Fruit fly (Drosophila melanogaster): ENCODE results near the gene HP6.

The HP6 gene

DNA sequence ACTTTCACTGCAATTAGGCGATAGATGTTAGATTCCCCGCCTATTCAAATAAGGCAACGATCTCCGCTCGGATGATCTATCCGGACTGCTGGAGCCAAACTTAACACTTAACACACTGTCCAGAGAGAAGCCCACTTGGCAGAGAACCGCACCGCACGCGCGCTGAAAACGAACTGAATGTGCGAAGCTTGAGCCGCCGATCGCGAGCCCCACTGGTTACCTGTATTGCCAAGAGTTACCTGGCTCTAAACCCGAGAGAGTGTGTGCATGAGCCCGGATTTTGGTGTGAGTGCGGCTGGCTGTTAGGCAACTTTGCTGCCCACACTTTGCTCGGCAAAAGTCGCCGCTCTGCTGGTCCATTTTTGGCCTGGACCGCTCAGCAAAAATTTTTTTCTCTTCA is 13.8 kb upstream of the HP6 start (continued):
- TF ChIP-seq fd102C (GFP tag; optimal IDR thresholded peaks at IDR 0.05) (no peak), Abd-B (GFP tag; optimal IDR thresholded peaks at IDR 0.05) (no peak), CG6254 (GFP tag; optimal IDR thresholded peaks at IDR 0.05) (no peak), knrl (GFP tag; IDR thresholded peaks at IDR 0.05; ENCODE audit: partially characterized antibody) (no peak), CG15514 (GFP tag; optimal IDR thresholded peaks at IDR 0.05) (peak; percentile 14), CG10565 (GFP tag; optimal IDR thresholded peaks at IDR 0.05) (no peak), fd96Cb (tag; optimal IDR thresholded peaks at IDR 0.05) (no peak), CG5180 (GFP tag; optimal IDR thresholded peaks at IDR 0.05) (peak; percentile 43), CG13775 (GFP tag; optimal IDR thresholded peaks at IDR 0.05) (no peak), tup (GFP tag; optimal IDR thresholded peaks at IDR 0.05) (no peak), crol (GFP tag; IDR thresholded peaks at IDR 0.05) (no peak), CG11696 (GFP tag; IDR thresholded peaks at IDR 0.05) (no peak), CG31441 (GFP tag; IDR thresholded peaks at IDR 0.05) (no peak), Atf6 (GFP tag; IDR thresholded peaks at IDR 0.05) (no peak), CG10543 (GFP tag; optimal IDR thresholded peaks at IDR 0.05) (peak; percentile 39), CG10209 (GFP tag; optimal IDR thresholded peaks at IDR 0.05) (no peak), cwo (GFP tag; optimal IDR thresholded peaks at IDR 0.05) (no peak), Hsf (GFP tag; optimal IDR thresholded peaks at IDR 0.05) (no peak), CG31224 (GFP tag; IDR thresholded peaks at IDR 0.05) (no peak), CG17829 (tag; optimal IDR thresholded peaks at IDR 0.05) (no peak), CG4360 (GFP tag; IDR thresholded peaks at IDR 0.05) (0 out of 2 replicates have a peak, but pooled peaks have one; percentile 21), Lhr (GFP tag; optimal IDR thresholded peaks at IDR 0.05) (no peak), fru (optimal IDR thresholded peaks at IDR 0.05) (no peak), al (GFP tag; IDR thresholded peaks at IDR 0.05) (no peak), CG14965 (GFP tag; optimal IDR thresholded peaks at IDR 0.05; ENCODE audit: borderline replicate concordance) (no peak), bbx (GFP tag; IDR thresholded peaks at IDR 0.05; ENCODE audit: partially characterized antibody) (0 out of 2 replicates have a peak, but pooled peaks have one; percentile 10), Awh (GFP tag; IDR thresholded peaks at IDR 0.05) (no peak), ind (GFP tag; optimal IDR thresholded peaks at IDR 0.05) (no peak), CG4424 (GFP tag; optimal IDR thresholded peaks at IDR 0.05) (no peak), HmgZ (tag; optimal IDR thresholded peaks at IDR 0.05) (no peak), CG15011 (GFP tag; optimal IDR thresholded peaks at IDR 0.05) (no peak), CrebB (tag; optimal IDR thresholded peaks at IDR 0.05) (no peak), HmgD (GFP tag; optimal IDR thresholded peaks at IDR 0.05) (no peak), Side (GFP tag; optimal IDR thresholded peaks at IDR 0.05) (no peak), slou (GFP tag; optimal IDR thresholded peaks at IDR 0.05) (no peak), CG15269 (tag; optimal IDR thresholded peaks at IDR 0.05) (peak; percentile 2), B-H2 (GFP tag; optimal IDR thresholded peaks at IDR 0.05) (no peak), HHEX (GFP tag; optimal IDR thresholded peaks at IDR 0.05) (no peak), Blimp-1 (GFP tag; optimal IDR thresholded peaks at IDR 0.05) (peak; percentile 63), stwl (tag; optimal IDR thresholded peaks at IDR 0.05) (no peak), CG4820 (GFP tag; optimal IDR thresholded peaks at IDR 0.05) (no peak), CG4328 (GFP tag; optimal IDR thresholded peaks at IDR 0.05) (no peak), NFAT (GFP tag; IDR thresholded peaks at IDR 0.05) (0 out of 2 replicates have a peak, but pooled peaks have one; percentile 5), CG11398 (GFP tag; optimal IDR thresholded peaks at IDR 0.05) (no peak), abd-A (tag; optimal IDR thresholded peaks at IDR 0.05) (no peak), CG14710 (tag; optimal IDR thresholded peaks at IDR 0.05) (no peak), ERR (GFP tag; optimal IDR thresholded peaks at IDR 0.05) (no peak), CG32767 (GFP tag; IDR thresholded peaks at IDR 0.05) (no peak), so (GFP tag; IDR thresholded peaks at IDR 0.05) (0 out of 3 replicates have a peak, but pooled peaks have one; percentile 10), Antp (GFP tag; optimal IDR thresholded peaks at IDR 0.05) (no peak), CG9932 (GFP tag; IDR thresholded peaks at IDR 0.05) (0 out of 2 replicates have a peak, but pooled peaks have one; percentile 4)
